Fruit fly (Drosophila melanogaster): ENCODE results near the gene ogre.

Gene ogre

DNA sequence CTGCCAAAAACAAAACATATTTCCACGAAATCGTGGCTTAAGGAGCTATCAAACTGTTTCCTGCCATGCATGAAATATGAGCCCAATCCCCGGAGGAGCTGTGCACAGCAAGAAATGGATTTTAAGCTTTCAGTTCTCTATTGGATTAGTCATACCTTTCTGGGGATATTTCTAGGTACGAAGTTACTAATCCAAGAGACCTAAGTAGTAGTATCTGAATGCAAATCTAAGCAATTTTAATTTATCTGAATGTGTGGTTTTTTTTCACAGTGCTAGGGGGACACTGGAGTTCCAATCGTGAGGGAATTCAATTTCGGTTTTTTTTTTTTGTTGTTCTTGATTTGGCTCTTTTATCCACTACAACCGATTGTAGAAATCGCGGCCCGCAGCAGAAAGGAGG is 14.8 kb downstream of the ogre start:
- TF ChIP-seq psq (GFP tag; optimal IDR thresholded peaks at IDR 0.05) = peak; percentile 33
- peak; percentile 57 for TF ChIP-seq h (GFP tag; optimal IDR thresholded peaks at IDR 0.05)
- no peak for TF ChIP-seq CG32264 (GFP tag; optimal IDR thresholded peaks at IDR 0.05)
- TF ChIP-seq br (GFP tag; optimal IDR thresholded peaks at IDR 0.05) = peak; percentile 28
- no peak for TF ChIP-seq Vsx2 (GFP tag; optimal IDR thresholded peaks at IDR 0.05; ENCODE audit: partially characterized antibody)
- TF ChIP-seq Hr83 (GFP tag; optimal IDR thresholded peaks at IDR 0.05; ENCODE audit: poor library complexity, severe bottlenecking) = no peak
- TF ChIP-seq sage (GFP tag; optimal IDR thresholded peaks at IDR 0.05) = no peak
- no peak for TF ChIP-seq Hr78 (GFP tag; optimal IDR thresholded peaks at IDR 0.05)
- TF ChIP-seq Sp1 (GFP tag; optimal IDR thresholded peaks at IDR 0.05) = peak; percentile 37
- peak; percentile 48 for TF ChIP-seq ey (GFP tag; optimal IDR thresholded peaks at IDR 0.05)
- no peak for TF ChIP-seq pan (optimal IDR thresholded peaks at IDR 0.05)
- peak in 1 of 2 experiments; percentile 63 for TF ChIP-seq foxo (GFP tag; optimal IDR thresholded peaks at IDR 0.05)
- TF ChIP-seq OdsH (GFP tag; optimal IDR thresholded peaks at IDR 0.05) = peak; percentile 54
- peak; percentile 55 for TF ChIP-seq fru (GFP tag; optimal IDR thresholded peaks at IDR 0.05)
- peak; percentile 42 for TF ChIP-seq Hnf4 (GFP tag; optimal IDR thresholded peaks at IDR 0.05)
- TF ChIP-seq rgr (GFP tag; optimal IDR thresholded peaks at IDR 0.05) = peak; percentile 55
- TF ChIP-seq HLH106 (tag; optimal IDR thresholded peaks at IDR 0.05) = peak; percentile 34
- TF ChIP-seq Rel (GFP tag; optimal IDR thresholded peaks at IDR 0.05) = no peak
- TF ChIP-seq Rel (tag; optimal IDR thresholded peaks at IDR 0.05) = no peak
- TF ChIP-seq woc (GFP tag; optimal IDR thresholded peaks at IDR 0.05) = peak; percentile 21

DNA sequence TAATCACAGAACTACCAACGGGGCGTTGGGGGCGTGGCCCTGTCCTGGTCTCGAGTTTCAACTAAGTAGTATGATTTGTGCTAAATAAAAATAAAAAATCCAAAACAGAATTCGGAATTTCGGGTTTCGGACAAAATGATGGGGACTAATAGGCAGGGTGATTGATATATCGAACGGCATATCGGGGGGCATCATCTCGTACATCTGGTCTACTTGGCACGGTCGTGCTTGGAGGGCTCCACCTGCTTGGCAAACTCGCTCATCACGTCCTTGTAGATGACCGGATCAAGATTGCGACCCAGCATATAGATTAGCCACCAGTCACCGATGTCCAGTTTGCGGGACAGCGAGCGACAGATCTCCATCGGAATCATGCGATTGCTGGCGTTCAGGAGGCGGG is 16.9 kb downstream of the ogre start:
- TF ChIP-seq CG32264 (GFP tag; optimal IDR thresholded peaks at IDR 0.05) (no peak), sv (GFP tag; optimal IDR thresholded peaks at IDR 0.05) (no peak), lola (GFP tag; optimal IDR thresholded peaks at IDR 0.05) (no peak), dl (GFP tag; optimal IDR thresholded peaks at IDR 0.05; ENCODE audit: insufficient read depth in 1 of 2, partially characterized antibody in 2 of 2) (no peak), Vsx2 (GFP tag; optimal IDR thresholded peaks at IDR 0.05; ENCODE audit: partially characterized antibody) (no peak), CG9705 (GFP tag; optimal IDR thresholded peaks at IDR 0.05) (no peak), ey (GFP tag; optimal IDR thresholded peaks at IDR 0.05) (no peak), OdsH (GFP tag; optimal IDR thresholded peaks at IDR 0.05) (no peak), N (GFP tag; optimal IDR thresholded peaks at IDR 0.05) (no peak), jim (GFP tag; optimal IDR thresholded peaks at IDR 0.05) (no peak), Hr83 (GFP tag; optimal IDR thresholded peaks at IDR 0.05; ENCODE audit: poor library complexity, severe bottlenecking) (no peak), Mio (GFP tag; optimal IDR thresholded peaks at IDR 0.05) (no peak), woc (GFP tag; optimal IDR thresholded peaks at IDR 0.05) (no peak), HLH106 (tag; optimal IDR thresholded peaks at IDR 0.05) (no peak), br (GFP tag; optimal IDR thresholded peaks at IDR 0.05) (no peak), fru (GFP tag; optimal IDR thresholded peaks at IDR 0.05) (no peak), Rel (GFP tag; optimal IDR thresholded peaks at IDR 0.05) (no peak), Rel (tag; optimal IDR thresholded peaks at IDR 0.05) (no peak), sage (GFP tag; optimal IDR thresholded peaks at IDR 0.05) (no peak), h (GFP tag; optimal IDR thresholded peaks at IDR 0.05) (no peak)

DNA sequence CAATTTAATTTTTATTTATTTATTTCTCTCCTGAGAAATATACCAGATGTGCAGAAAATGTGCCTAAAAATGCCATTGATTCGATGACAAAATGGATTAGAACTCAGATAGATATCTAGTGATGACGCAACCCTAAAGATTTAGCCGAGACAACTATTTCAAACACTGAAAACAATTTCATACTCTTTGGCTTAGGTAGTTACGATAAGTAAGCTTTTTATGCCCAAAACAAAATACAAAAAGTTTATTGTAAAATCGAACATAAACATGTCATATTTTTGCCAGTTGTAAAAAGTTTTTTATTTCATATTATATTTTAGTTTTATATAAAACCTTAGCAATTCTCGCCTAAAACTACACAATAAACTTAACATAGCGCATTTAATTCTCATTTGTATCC is 17.8 kb downstream of the ogre start, which contains the start of gene CG3040:
CG3040 (minus strand) TSS at position 54 of the 400 bp plus-strand sequence.
- TF ChIP-seq br (GFP tag; optimal IDR thresholded peaks at IDR 0.05) (no peak), dmrt93B (GFP tag; optimal IDR thresholded peaks at IDR 0.05) (no peak), Hnf4 (GFP tag; optimal IDR thresholded peaks at IDR 0.05) (peak; percentile 36), rgr (GFP tag; optimal IDR thresholded peaks at IDR 0.05) (peak; percentile 30), N (GFP tag; optimal IDR thresholded peaks at IDR 0.05) (no peak), sage (GFP tag; optimal IDR thresholded peaks at IDR 0.05) (no peak), h (GFP tag; optimal IDR thresholded peaks at IDR 0.05) (peak; percentile 23), Mio (GFP tag; optimal IDR thresholded peaks at IDR 0.05) (no peak), lola (GFP tag; optimal IDR thresholded peaks at IDR 0.05) (no peak), Hr78 (GFP tag; optimal IDR thresholded peaks at IDR 0.05) (no peak), fru (GFP tag; optimal IDR thresholded peaks at IDR 0.05) (peak; percentile 28), jim (GFP tag; optimal IDR thresholded peaks at IDR 0.05) (no peak), GATAd (GFP tag; optimal IDR thresholded peaks at IDR 0.05) (no peak), Jra (GFP tag; optimal IDR thresholded peaks at IDR 0.05) (peak; percentile 6), CG9705 (GFP tag; optimal IDR thresholded peaks at IDR 0.05) (no peak), sv (GFP tag; optimal IDR thresholded peaks at IDR 0.05) (peak; percentile 3), Myc (optimal IDR thresholded peaks at IDR 0.05) (no peak), Dfd (GFP tag; optimal IDR thresholded peaks at IDR 0.05) (no peak), ey (GFP tag; optimal IDR thresholded peaks at IDR 0.05) (no peak), CrebA (GFP tag; optimal IDR thresholded peaks at IDR 0.05; ENCODE audit: borderline replicate concordance) (no peak), dsf (GFP tag; optimal IDR thresholded peaks at IDR 0.05; ENCODE audit: borderline replicate concordance) (no peak), Sp1 (GFP tag; optimal IDR thresholded peaks at IDR 0.05) (peak; percentile 26), HLH106 (tag; optimal IDR thresholded peaks at IDR 0.05) (peak; percentile 15), dl (GFP tag; optimal IDR thresholded peaks at IDR 0.05; ENCODE audit: insufficient read depth in 1 of 2, partially characterized antibody in 2 of 2) (no peak), Abd-B (GFP tag; optimal IDR thresholded peaks at IDR 0.05) (no peak), Dif (GFP tag; optimal IDR thresholded peaks at IDR 0.05; ENCODE audit: partially characterized antibody) (no peak), OdsH (GFP tag; optimal IDR thresholded peaks at IDR 0.05) (no peak), Vsx2 (GFP tag; optimal IDR thresholded peaks at IDR 0.05; ENCODE audit: partially characterized antibody) (no peak), Hr83 (GFP tag; optimal IDR thresholded peaks at IDR 0.05; ENCODE audit: poor library complexity, severe bottlenecking) (no peak), foxo (GFP tag; optimal IDR thresholded peaks at IDR 0.05) (peak in 1 of 2 experiments; percentile 44), woc (GFP tag; optimal IDR thresholded peaks at IDR 0.05) (peak; percentile 1)
